Worm (Caenorhabditis elegans): ENCODE measurements around the gene tbc-19.

- TF ChIP-seq him-1 (tag; optimal IDR thresholded peaks at IDR 0.05): no peak
- TF ChIP-seq W03F9.2 (tag; optimal IDR thresholded peaks at IDR 0.05): no peak
- no peak for TF ChIP-seq dao-5 (tag; optimal IDR thresholded peaks at IDR 0.05)
Measured at ce11 chrX:13975314-13975713, 37.0 kb downstream of the tbc-19 start, which contains the start of gene F48F7.5.
